Fruit fly (Drosophila melanogaster) whole organism, embryonic: Measurements from ENCODE around the gene dind.

Experiments used
- Awh ChIP-seq: fragments of 200-800 bp; sonication (Bioruptor generic); IDR thresholded peaks from 2 replicates; pipeline ENCODE4, ENCODE4 v1.3.6; 2022; ENCODE audit warnings: missing biosample characterization, missing genetic modification characterization
- BEAF-32 ChIP-seq: fragments of 200-800 bp; sonication (Bioruptor generic); optimal IDR thresholded peaks from 3 replicates; lab custom pipeline; 2017; ENCODE audit warnings: missing biosample characterization, missing genetic modification characterization, mild to moderate bottlenecking, moderate library complexity, missing genetic modification reagents
- Blimp-1 ChIP-seq: fragments of 200-800 bp; sonication (Bioruptor generic); optimal IDR thresholded peaks from 3 replicates; lab custom pipeline; 2018; ENCODE audit warnings: missing biosample characterization, missing genetic modification characterization, mild to moderate bottlenecking, moderate library complexity, missing genetic modification reagents
- CG10209 ChIP-seq: fragments of 200-800 bp; sonication (Bioruptor generic); optimal IDR thresholded peaks from 3 replicates; lab custom pipeline; 2017; ENCODE audit warnings: missing biosample characterization, mild to moderate bottlenecking, missing genetic modification characterization, missing genetic modification reagents
- CG10654 ChIP-seq: fragments of 200-800 bp; sonication (Bioruptor generic); optimal IDR thresholded peaks from 2 replicates; lab custom pipeline; 2016; ENCODE audit warnings: missing biosample characterization, missing genetic modification characterization
- CG11723 ChIP-seq: fragments of 200-800 bp; sonication (Bioruptor generic); optimal IDR thresholded peaks from 2 replicates; lab custom pipeline; 2017; ENCODE audit warnings: missing biosample characterization, mild to moderate bottlenecking, missing genetic modification characterization
- CG15073 ChIP-seq: fragments of 200-800 bp; sonication (Bioruptor generic); optimal IDR thresholded peaks from 2 replicates; lab custom pipeline; 2016; ENCODE audit warnings: missing biosample characterization, missing genetic modification characterization
- CG17612 ChIP-seq: fragments of 200-800 bp; sonication (Bioruptor generic); IDR thresholded peaks from 2 replicates; pipeline ENCODE4 v1.3.6; 2022; ENCODE audit warnings: missing biosample characterization, missing genetic modification characterization
- CG3995 ChIP-seq: fragments of 200-800 bp; sonication (Bioruptor generic); optimal IDR thresholded peaks from 3 replicates; lab custom pipeline; 2016; ENCODE audit warnings: missing biosample characterization, missing genetic modification characterization
- CG4707 ChIP-seq: fragments of 200-800 bp; sonication (Bioruptor generic); optimal IDR thresholded peaks from 2 replicates; lab custom pipeline; 2018; ENCODE audit warnings: missing biosample characterization, mild to moderate bottlenecking, missing genetic modification characterization, moderate library complexity
- CG5180 ChIP-seq: fragments of 200-800 bp; sonication (Bioruptor generic); optimal IDR thresholded peaks from 3 replicates; lab custom pipeline; 2017; ENCODE audit warnings: missing biosample characterization, missing genetic modification characterization, mild to moderate bottlenecking, moderate library complexity, missing genetic modification reagents
- CG6654 ChIP-seq: fragments of 200-800 bp; sonication (Bioruptor generic); optimal IDR thresholded peaks from 2 replicates; lab custom pipeline; 2017; ENCODE audit warnings: missing biosample characterization, mild to moderate bottlenecking, missing genetic modification characterization
- CG6791 ChIP-seq: fragments of 200-800 bp; sonication (Bioruptor generic); IDR thresholded peaks from 3 replicates; pipeline ENCODE4 v1.3.6; 2022; ENCODE audit warnings: missing biosample characterization, missing genetic modification characterization; ENCODE audit not compliant: partially characterized antibody
- CG9876 ChIP-seq: fragments of 200-800 bp; sonication (Bioruptor generic); optimal IDR thresholded peaks from 2 replicates; lab custom pipeline; 2016; ENCODE audit warnings: missing biosample characterization, missing genetic modification characterization
- CG9932 ChIP-seq: fragments of 200-800 bp; sonication (Bioruptor generic); IDR thresholded peaks from 2 replicates; pipeline ENCODE4 v1.3.6; 2022; ENCODE audit warnings: missing biosample characterization, missing genetic modification characterization
- CkIIα-i1 ChIP-seq: fragments of 200-800 bp; sonication (Bioruptor generic); IDR thresholded peaks from 2 replicates; pipeline ENCODE4 v1.3.6; 2022; ENCODE audit warnings: missing biosample characterization, missing genetic modification characterization
- Dbx ChIP-seq: fragments of 200-800 bp; sonication (Bioruptor generic); IDR thresholded peaks from 3 replicates; pipeline ENCODE4 v1.3.6; 2022; ENCODE audit warnings: missing biosample characterization, missing genetic modification characterization
- Dip3 ChIP-seq: fragments of 200-800 bp; sonication (Bioruptor generic); optimal IDR thresholded peaks from 3 replicates; lab custom pipeline; 2016; ENCODE audit warnings: missing biosample characterization, missing genetic modification characterization
- E2f1 ChIP-seq: fragments of 200-800 bp; sonication (Bioruptor generic); IDR thresholded peaks from 2 replicates; pipeline ENCODE4 v1.3.6; 2022; ENCODE audit warnings: missing biosample characterization, missing genetic modification characterization
- HmgD ChIP-seq: fragments of 200-800 bp; sonication (Bioruptor generic); optimal IDR thresholded peaks from 3 replicates; lab custom pipeline; 2016; ENCODE audit warnings: missing biosample characterization, missing genetic modification characterization
- Hr39 ChIP-seq: fragments of >200 bp; optimal IDR thresholded peaks from 2 replicates; lab custom pipeline; 2017
- Jarid2 ChIP-seq: fragments of 200-800 bp; sonication (Bioruptor generic); optimal IDR thresholded peaks from 3 replicates; lab custom pipeline; 2017; ENCODE audit warnings: mild to moderate bottlenecking, missing biosample characterization, missing genetic modification reagents, missing genetic modification characterization
- Ravus ChIP-seq: fragments of 200-800 bp; sonication (Bioruptor generic); IDR thresholded peaks from 2 replicates; pipeline ENCODE4 v1.3.6; 2022; ENCODE audit warnings: missing biosample characterization, missing genetic modification characterization
- Sox100B ChIP-seq: fragments of 200-800 bp; sonication (Bioruptor generic); optimal IDR thresholded peaks from 3 replicates; lab custom pipeline; 2018; ENCODE audit warnings: missing biosample characterization, mild to moderate bottlenecking, missing genetic modification characterization
- ac ChIP-seq: fragments of 200-800 bp; sonication (Bioruptor generic); optimal IDR thresholded peaks from 3 replicates; lab custom pipeline; 2017; ENCODE audit warnings: missing biosample characterization, mild to moderate bottlenecking, missing genetic modification characterization
- ash1 ChIP-seq: fragments of 200-800 bp; sonication (Bioruptor generic); optimal IDR thresholded peaks from 2 replicates; lab custom pipeline; 2018; ENCODE audit warnings: missing biosample characterization, mild to moderate bottlenecking, missing genetic modification characterization
- ato ChIP-seq: fragments of 200-800 bp; sonication (Bioruptor generic); IDR thresholded peaks from 2 replicates; pipeline ENCODE4 v1.3.6; 2022; ENCODE audit warnings: missing biosample characterization, missing genetic modification characterization; ENCODE audit not compliant: partially characterized antibody
- cas ChIP-seq: fragments of 200-800 bp; sonication (Bioruptor generic); IDR thresholded peaks from 2 replicates; pipeline ENCODE4 v1.3.6; 2022; ENCODE audit warnings: missing biosample characterization, missing genetic modification characterization
- chif ChIP-seq, 2 experiments: fragments of 200-800 bp; sonication (Bioruptor generic); optimal IDR thresholded peaks; 3 replicates each; lab custom pipeline; 2016; ENCODE audit warnings: missing biosample characterization in 2 of 2, missing genetic modification characterization in 2 of 2
- chinmo ChIP-seq: fragments of 200-800 bp; sonication (Bioruptor generic); IDR thresholded peaks from 4 replicates; pipeline ENCODE4 v1.3.6; 2022; ENCODE audit warnings: missing biosample characterization, missing genetic modification characterization; ENCODE audit not compliant: partially characterized antibody
- chn ChIP-seq: fragments of 200-800 bp; sonication (Bioruptor generic); optimal IDR thresholded peaks from 2 replicates; lab custom pipeline; 2016; ENCODE audit warnings: missing biosample characterization, missing genetic modification characterization
- dmrt99B ChIP-seq: fragments of 200-800 bp; sonication (Bioruptor generic); optimal IDR thresholded peaks from 2 replicates; lab custom pipeline; 2018; ENCODE audit warnings: missing biosample characterization, mild to moderate bottlenecking, missing genetic modification characterization, moderate library complexity
- grn ChIP-seq: fragments of 200-800 bp; sonication (Bioruptor generic); optimal IDR thresholded peaks from 3 replicates; lab custom pipeline; 2017; ENCODE audit warnings: missing biosample characterization, missing genetic modification characterization
- gsb ChIP-seq: fragments of 200-800 bp; sonication (Bioruptor generic); IDR thresholded peaks from 2 replicates; pipeline ENCODE4 v1.3.6; 2022; ENCODE audit warnings: missing biosample characterization, missing genetic modification characterization
- ham ChIP-seq: fragments of 200-800 bp; sonication (Bioruptor generic); IDR thresholded peaks from 2 replicates; pipeline ENCODE4 v1.3.6; 2022; ENCODE audit warnings: missing biosample characterization, missing genetic modification characterization
- lab ChIP-seq: fragments of 200-800 bp; sonication (Bioruptor generic); optimal IDR thresholded peaks from 3 replicates; lab custom pipeline; 2017; ENCODE audit warnings: missing biosample characterization, missing genetic modification characterization, mild to moderate bottlenecking, moderate library complexity, missing genetic modification reagents
- mld ChIP-seq: fragments of 200-800 bp; sonication (Bioruptor generic); IDR thresholded peaks from 3 replicates; pipeline ENCODE4 v1.3.6; 2022; ENCODE audit warnings: missing biosample characterization, missing genetic modification characterization; ENCODE audit not compliant: partially characterized antibody
- nau ChIP-seq: fragments of 200-800 bp; sonication (Bioruptor generic); optimal IDR thresholded peaks from 3 replicates; lab custom pipeline; 2017; ENCODE audit warnings: missing biosample characterization, mild to moderate bottlenecking, missing genetic modification characterization, missing genetic modification reagents
- org-1 ChIP-seq: fragments of 200-800 bp; sonication (Bioruptor generic); optimal IDR thresholded peaks from 2 replicates; lab custom pipeline; 2017; ENCODE audit warnings: missing biosample characterization, missing genetic modification characterization
- ranshi ChIP-seq: fragments of 200-800 bp; sonication (Bioruptor generic); IDR thresholded peaks from 2 replicates; pipeline ENCODE4 v1.3.6; 2022; ENCODE audit warnings: missing biosample characterization, missing genetic modification characterization
- row ChIP-seq: fragments of 200-800 bp; sonication (Bioruptor generic); IDR thresholded peaks from 3 replicates; pipeline ENCODE4 v1.3.6; 2022; ENCODE audit warnings: missing biosample characterization, missing genetic modification characterization
- salm ChIP-seq: fragments of 200-800 bp; sonication (Bioruptor generic); optimal IDR thresholded peaks from 2 replicates; lab custom pipeline; 2018; ENCODE audit warnings: missing biosample characterization, mild to moderate bottlenecking, missing genetic modification characterization
- seq ChIP-seq: fragments of 200-800 bp; sonication (Bioruptor generic); IDR thresholded peaks from 2 replicates; pipeline ENCODE4 v1.3.6; 2022; ENCODE audit warnings: missing biosample characterization, missing genetic modification characterization
- sob ChIP-seq: fragments of 200-800 bp; sonication (Bioruptor generic); IDR thresholded peaks from 2 replicates; pipeline ENCODE4 v1.3.6; 2022; ENCODE audit warnings: missing biosample characterization, missing genetic modification characterization
- stwl ChIP-seq: fragments of 200-800 bp; sonication (Bioruptor generic); optimal IDR thresholded peaks from 3 replicates; lab custom pipeline; 2018; ENCODE audit warnings: missing biosample characterization, mild to moderate bottlenecking, missing genetic modification characterization, moderate library complexity
- toy ChIP-seq: fragments of 200-800 bp; sonication (Bioruptor generic); IDR thresholded peaks from 2 replicates; pipeline ENCODE4 v1.3.6; 2022; ENCODE audit warnings: missing biosample characterization, missing genetic modification characterization
- vnd ChIP-seq: fragments of 200-800 bp; sonication (Bioruptor generic); IDR thresholded peaks from 3 replicates; pipeline ENCODE4 v1.3.6; 2022; ENCODE audit warnings: missing biosample characterization, missing genetic modification characterization; ENCODE audit not compliant: partially characterized antibody
- zen ChIP-seq: fragments of 200-800 bp; sonication (Bioruptor generic); optimal IDR thresholded peaks from 3 replicates; lab custom pipeline; 2018; ENCODE audit warnings: missing biosample characterization, mild to moderate bottlenecking, missing genetic modification characterization, moderate library complexity
- zfh1 ChIP-seq: fragments of 200-800 bp; sonication (Bioruptor generic); IDR thresholded peaks from 3 replicates; pipeline ENCODE4 v1.3.6; 2022; ENCODE audit warnings: missing biosample characterization, missing genetic modification characterization

dind gene

dm6 chr3R:18658945-18659642, 18.2 kb downstream of the dind start, which contains the start of the genes CG31224 and CstF64 (continued):
- no peak for TF ChIP-seq ash1 (GFP tag; lab: Kevin White, UChicago)
- TF ChIP-seq chif (GFP tag; optimal IDR thresholded peaks at IDR 0.05; lab: Kevin White, UChicago) = peak; percentile 87 to 88
- peak; percentile 85 for TF ChIP-seq sob (GFP tag; lab: Robert Waterston, UW)
- TF ChIP-seq chinmo = peak; percentile 59; the same call in 2 of the 4 replicates
- no peak for TF ChIP-seq ato (GFP tag; lab: Robert Waterston, UW)
- peak; percentile 90 for TF ChIP-seq lab
- peak; percentile 93 for TF ChIP-seq CG9932 (GFP tag; lab: Robert Waterston, UW)
- no peak for TF ChIP-seq CkIIα-i1 (GFP tag; lab: Robert Waterston, UW)
- TF ChIP-seq stwl = peak; percentile 68
- TF ChIP-seq CG4707 = no peak
- TF ChIP-seq row (GFP tag; lab: Robert Waterston, UW) = peak; percentile 94
- TF ChIP-seq ham (GFP tag; lab: Robert Waterston, UW) = no peak
- TF ChIP-seq E2f1 (GFP tag; lab: Robert Waterston, UW) = peak; percentile 76
- no peak for TF ChIP-seq ac
- TF ChIP-seq ranshi = peak; percentile 84
- TF ChIP-seq gsb (GFP tag; lab: Robert Waterston, UW) = no peak
- peak; percentile 86 for TF ChIP-seq HmgD (GFP tag; lab: Kevin White, UChicago)
- no peak for TF ChIP-seq mld (GFP tag; lab: Robert Waterston, UW)
- peak; percentile 84 for TF ChIP-seq zen (tag; lab: Kevin White, UChicago)
- TF ChIP-seq nau = no peak
- peak; percentile 74; the same call in 1 of the 2 replicates for TF ChIP-seq Awh (GFP tag; lab: Robert Waterston, UW)
- TF ChIP-seq CG6654 (GFP tag; lab: Kevin White, UChicago) = peak; percentile 42
- peak; percentile 85 for TF ChIP-seq Dbx
- TF ChIP-seq Sox100B = no peak
- TF ChIP-seq grn (GFP tag; lab: Kevin White, UChicago) = no peak
- peak; percentile 75 for TF ChIP-seq CG9876 (GFP tag; lab: Kevin White, UChicago)
- TF ChIP-seq chn = peak; percentile 91
- peak; percentile 36 for TF ChIP-seq salm (tag; lab: Kevin White, UChicago)
- peak; percentile 52 for TF ChIP-seq Ravus
- no peak for TF ChIP-seq CG17612 (GFP tag; lab: Robert Waterston, UW)
- peak; percentile 66; the same call in 1 of the 2 replicates for TF ChIP-seq seq (GFP tag; lab: Robert Waterston, UW)
- TF ChIP-seq BEAF-32 (GFP tag; lab: Kevin White, UChicago) = peak; percentile 54
- no peak for TF ChIP-seq CG10209 (GFP tag; lab: Kevin White, UChicago)
- TF ChIP-seq Blimp-1 (GFP tag; lab: Kevin White, UChicago) = peak; percentile 73
- peak; percentile 86; the same call in 2 of the 3 replicates for TF ChIP-seq zfh1
- peak; percentile 57 for TF ChIP-seq org-1
- TF ChIP-seq CG6791 (GFP tag; lab: Robert Waterston, UW) = no peak
- TF ChIP-seq vnd (GFP tag; lab: Robert Waterston, UW) = no peak
- TF ChIP-seq CG10654 = peak; percentile 89
- 0 out of 2 replicates have a peak, but pooled peaks have one; percentile 25 for TF ChIP-seq toy (GFP tag; lab: Robert Waterston, UW)
- TF ChIP-seq Hr39 (lab: Kevin White, UChicago) = no peak
- TF ChIP-seq CG11723 (GFP tag; lab: Kevin White, UChicago) = peak; percentile 82
- TF ChIP-seq CG15073 = no peak
- no peak for TF ChIP-seq dmrt99B (tag; lab: Kevin White, UChicago)
- no peak for TF ChIP-seq CG5180 (GFP tag; lab: Kevin White, UChicago)
- peak; percentile 58 for TF ChIP-seq CG3995
- TF ChIP-seq Dip3 (GFP tag; lab: Kevin White, UChicago) = peak; percentile 89
- peak; percentile 51; the same call in 1 of the 2 replicates for TF ChIP-seq cas (GFP tag; lab: Robert Waterston, UW)
- no peak for TF ChIP-seq Jarid2 (GFP tag; lab: Kevin White, UChicago)
